Worm (Caenorhabditis elegans) whole organism, L3 larva: Measurements from ENCODE around the gene eif-3.D.
A peak's percentile ranks its signal among the peaks of the same experiment; 100 is the strongest.

Source experiments
- R02D3.7 ChIP-seq: fragments of 150-350 bp; optimal IDR thresholded peaks from 2 replicates; lab custom pipeline; 2014; ENCODE audit warnings: missing biosample characterization, missing genetic modification characterization
- ZK546.5 ChIP-seq: sonication (generic microtip); optimal IDR thresholded peaks from 2 replicates; lab custom pipeline; 2017; ENCODE audit warnings: missing biosample characterization, missing genetic modification characterization
- aly-2 ChIP-seq: fragments of 150-350 bp; optimal IDR thresholded peaks from 2 replicates; lab custom pipeline; 2014; ENCODE audit warnings: missing biosample characterization, missing genetic modification characterization
- ama-1 ChIP-seq: fragments of 150-350 bp; optimal IDR thresholded peaks from 2 replicates; lab custom pipeline; 2018
- ceh-28 ChIP-seq: fragments of 150-350 bp; optimal IDR thresholded peaks from 2 replicates; lab custom pipeline; 2014; ENCODE audit warnings: missing biosample characterization, missing genetic modification reagents, missing genetic modification characterization
- ceh-9 ChIP-seq: sonication (generic microtip); optimal IDR thresholded peaks from 2 replicates; lab custom pipeline; 2018; ENCODE audit warnings: missing biosample characterization, missing genetic modification characterization
- egl-27 ChIP-seq: sonication (generic microtip); optimal IDR thresholded peaks from 4 replicates; lab custom pipeline; 2017; ENCODE audit warnings: missing biosample characterization, missing genetic modification reagents, missing genetic modification characterization
- egl-5 ChIP-seq: fragments of 150-350 bp; optimal IDR thresholded peaks from 2 replicates; lab custom pipeline; 2017; ENCODE audit warnings: missing biosample characterization, missing genetic modification reagents, missing genetic modification characterization, inconsistent platforms
- eor-1 ChIP-seq, 2 experiments: fragments of 150-350 bp; optimal IDR thresholded peaks; 2 replicates each; lab custom pipeline; 2014 to 2018; ENCODE audit warnings: missing biosample characterization in 2 of 2, missing genetic modification characterization in 2 of 2
- fkh-10 ChIP-seq: sonication (generic microtip); optimal IDR thresholded peaks from 2 replicates; lab custom pipeline; 2017; ENCODE audit warnings: missing biosample characterization, missing genetic modification reagents, missing genetic modification characterization
- fkh-2 ChIP-seq: fragments of 150-350 bp; optimal IDR thresholded peaks from 2 replicates; lab custom pipeline; 2014; ENCODE audit warnings: missing biosample characterization, missing genetic modification reagents, missing genetic modification characterization
- fos-1 ChIP-seq: fragments of 150-350 bp; optimal IDR thresholded peaks from 2 replicates; lab custom pipeline; 2014; ENCODE audit warnings: missing biosample characterization, missing genetic modification characterization
- jun-1 ChIP-seq: fragments of 150-350 bp; optimal IDR thresholded peaks from 2 replicates; lab custom pipeline; 2014; ENCODE audit warnings: missing biosample characterization, missing genetic modification reagents, missing genetic modification characterization
- lin-15B ChIP-seq: fragments of 150-350 bp; optimal IDR thresholded peaks from 2 replicates; lab custom pipeline; 2014; ENCODE audit warnings: missing biosample characterization, missing genetic modification characterization
- lin-39 ChIP-seq: fragments of 150-350 bp; optimal IDR thresholded peaks from 2 replicates; lab custom pipeline; 2018; ENCODE audit warnings: missing biosample characterization, missing genetic modification reagents, missing genetic modification characterization
- lsy-12 ChIP-seq: sonication (generic microtip); optimal IDR thresholded peaks from 2 replicates; lab custom pipeline; 2016; ENCODE audit warnings: mild to moderate bottlenecking, missing genetic modification characterization, missing compliant biosample characterization
- mdl-1 ChIP-seq: fragments of 150-350 bp; optimal IDR thresholded peaks from 2 replicates; lab custom pipeline; 2014; ENCODE audit warnings: missing biosample characterization, missing genetic modification characterization
- nfya-1 ChIP-seq: sonication (generic microtip); optimal IDR thresholded peaks from 2 replicates; lab custom pipeline; 2017; ENCODE audit warnings: missing genetic modification characterization, mild to moderate bottlenecking, missing compliant biosample characterization, antibody characterized with exemption, moderate library complexity; ENCODE audit not compliant: insufficient read depth
- nhr-23 ChIP-seq: fragments of 150-350 bp; optimal IDR thresholded peaks from 2 replicates; lab custom pipeline; 2014; ENCODE audit warnings: missing biosample characterization, missing genetic modification reagents, missing genetic modification characterization
- nhr-237 ChIP-seq: fragments of 150-350 bp; optimal IDR thresholded peaks from 2 replicates; lab custom pipeline; 2014; ENCODE audit warnings: missing biosample characterization, missing genetic modification characterization
- nhr-25 ChIP-seq: sonication (generic microtip); optimal IDR thresholded peaks from 2 replicates; lab custom pipeline; 2017; ENCODE audit warnings: missing biosample characterization, missing genetic modification characterization
- nhr-28 ChIP-seq: fragments of 150-350 bp; optimal IDR thresholded peaks from 2 replicates; lab custom pipeline; 2014; ENCODE audit warnings: missing biosample characterization, missing genetic modification characterization
- nhr-43 ChIP-seq: sonication (generic microtip); optimal IDR thresholded peaks from 2 replicates; lab custom pipeline; 2016; ENCODE audit warnings: mild to moderate bottlenecking, missing genetic modification characterization, missing compliant biosample characterization; ENCODE audit not compliant: poor library complexity, severe bottlenecking
- nhr-67 ChIP-seq: fragments of 150-350 bp; optimal IDR thresholded peaks from 2 replicates; lab custom pipeline; 2014; ENCODE audit warnings: missing biosample characterization, missing genetic modification characterization
- nhr-77 ChIP-seq: fragments of 150-350 bp; optimal IDR thresholded peaks from 2 replicates; lab custom pipeline; 2014; ENCODE audit warnings: missing biosample characterization, missing genetic modification characterization
- pha-4 ChIP-seq: fragments of 150-350 bp; optimal IDR thresholded peaks from 2 replicates; lab custom pipeline; 2014; ENCODE audit warnings: missing biosample characterization, missing genetic modification reagents, missing genetic modification characterization
- pqm-1 ChIP-seq: fragments of 150-350 bp; optimal IDR thresholded peaks from 2 replicates; lab custom pipeline; 2017; ENCODE audit warnings: missing biosample characterization, missing genetic modification characterization, inconsistent platforms
- sea-2 ChIP-seq: fragments of 150-350 bp; sonication (generic microtip); optimal IDR thresholded peaks from 4 replicates; lab custom pipeline; 2014; ENCODE audit warnings: missing biosample characterization, missing genetic modification reagents, missing genetic modification characterization
- tbx-2 ChIP-seq: sonication (generic microtip); optimal IDR thresholded peaks from 2 replicates; lab custom pipeline; 2016; ENCODE audit warnings: mild to moderate bottlenecking, missing genetic modification characterization, missing compliant biosample characterization
- unc-39 ChIP-seq: sonication (generic microtip); optimal IDR thresholded peaks from 4 replicates; lab custom pipeline; 2017; ENCODE audit warnings: missing biosample characterization, missing genetic modification characterization
- zag-1 ChIP-seq: fragments of 150-350 bp; optimal IDR thresholded peaks from 2 replicates; lab custom pipeline; 2014; ENCODE audit warnings: missing biosample characterization, missing genetic modification characterization

Gene eif-3.D

ce11 chrIII:8980892-8981291 lies 9.5 kb upstream of the eif-3.D start:
- TF ChIP-seq nhr-43 (tag; lab: Kevin White, UChicago) (peak; percentile 52), lin-39 (tag; lab: Kevin White, UChicago) (no peak)

ce11 chrIII:8978512-8979352 lies 7.4 kb upstream of the eif-3.D start:
- TF ChIP-seq lsy-12 (tag; lab: Kevin White, UChicago) (peak; percentile 35), nhr-237 (tag; lab: Kevin White, UChicago) (no peak), fkh-10 (peak; percentile 13), nhr-23 (no peak)

- TF ChIP-seq fkh-2 (tag; lab: Kevin White, UChicago), result no peak
- peak; percentile 8 for TF ChIP-seq ceh-28 (tag; lab: Kevin White, UChicago)
- no peak for TF ChIP-seq nhr-67 (tag; lab: Kevin White, UChicago)
- TF ChIP-seq nhr-43 (tag; lab: Kevin White, UChicago), result peak; percentile 47
- TF ChIP-seq sea-2 (GFP tag; lab: Kevin White, UChicago), result no peak
- TF ChIP-seq, all 47 proteins: peak for 2
These were observed 3.5 kb upstream of the eif-3.D start for ce11 chrIII:8974835-8975234.

- TF ChIP-seq nhr-43 (tag; lab: Kevin White, UChicago) (no peak), ZK546.5 (tag; lab: Kevin White, UChicago) (no peak), nhr-67 (tag; lab: Kevin White, UChicago) (no peak), fos-1 (tag; lab: Kevin White, UChicago) (no peak), nhr-77 (tag; lab: Kevin White, UChicago) (no peak), jun-1 (no peak), ama-1 (lab: Kevin White, UChicago) (no peak), unc-39 (tag; lab: Kevin White, UChicago) (no peak), egl-5 (no peak), nhr-25 (tag; lab: Kevin White, UChicago) (no peak), aly-2 (no peak), tbx-2 (no peak), eor-1 (tag; optimal IDR thresholded peaks at IDR 0.05; lab: Kevin White, UChicago) (no peak), nfya-1 (tag; lab: Kevin White, UChicago) (no peak), R02D3.7 (tag; lab: Kevin White, UChicago) (no peak), pha-4 (tag; lab: Kevin White, UChicago) (no peak), fkh-10 (no peak), mdl-1 (tag; lab: Kevin White, UChicago) (no peak), zag-1 (no peak)
These were observed 2.4 kb upstream of the eif-3.D start, which contains the start of gene R08D7.5 for ce11 chrIII:8973826-8974225. R08D7.5 (plus strand) TSS chrIII:8974126.

- TF ChIP-seq fos-1 (tag; lab: Kevin White, UChicago) (no peak), pqm-1 (tag; lab: Kevin White, UChicago) (no peak), egl-27 (no peak), aly-2 (no peak), nhr-28 (tag; lab: Kevin White, UChicago) (no peak), R02D3.7 (tag; lab: Kevin White, UChicago) (no peak), lin-39 (tag; lab: Kevin White, UChicago) (peak; percentile 43), ceh-9 (tag; lab: Kevin White, UChicago) (no peak), nfya-1 (tag; lab: Kevin White, UChicago) (peak; percentile 54), fkh-2 (tag; lab: Kevin White, UChicago) (no peak), nhr-67 (tag; lab: Kevin White, UChicago) (no peak)
These were observed 1.8 kb upstream of the eif-3.D start for ce11 chrIII:8973163-8973562.

ce11 chrIII:8967639-8968038 lies 3.7 kb downstream of the eif-3.D start, which contains the start of the genes bud-13 and rpap-2:
bud-13 (minus strand) TSS chrIII:8967727.
rpap-2 (plus strand) TSS chrIII:8967967.
- TF ChIP-seq nhr-43 (tag; lab: Kevin White, UChicago) (no peak), nfya-1 (tag; lab: Kevin White, UChicago) (peak; percentile 12), sea-2 (GFP tag; lab: Kevin White, UChicago) (no peak), lin-15B (tag; lab: Kevin White, UChicago) (peak; percentile 11), egl-5 (no peak), lsy-12 (tag; lab: Kevin White, UChicago) (no peak), ZK546.5 (tag; lab: Kevin White, UChicago) (no peak), aly-2 (no peak)
